Worm (Caenorhabditis elegans): ENCODE results near the gene gst-3.

ce11 chrIV:10128446-10128845 lies 11.6 kb downstream of the gst-3 start:
- TF ChIP-seq lir-1 (GFP tag; conservative IDR thresholded peaks at IDR 0.05) (no peak), sdz-38 (tag; optimal IDR thresholded peaks at IDR 0.05) (no peak), dpl-1 (GFP tag; optimal IDR thresholded peaks at IDR 0.05) (no peak), nfya-1 (tag; optimal IDR thresholded peaks at IDR 0.05; ENCODE audit: borderline replicate concordance, insufficient read depth) (no peak)

Data from whole organism, young adult.